Fruit fly (Drosophila melanogaster): Measurements from ENCODE around the gene CG42557.

dm6 chr3R:29907601-29908175 lies 25.4 kb upstream of the CG42557 start, which contains the start of gene CG31036:
- TF ChIP-seq CG8478 (optimal IDR thresholded peaks at IDR 0.05) (no peak), CTCF (optimal IDR thresholded peaks at IDR 0.05) (no peak)

Measured in S2 (cell line).